Worm (Caenorhabditis elegans) whole organism, L1 larva: ENCODE data around the gene aakg-5.
A peak's percentile ranks its signal among the peaks of the same experiment; 100 is the strongest.

Source experiments
- aly-2 ChIP-seq: fragments of 150-350 bp; optimal IDR thresholded peaks from 2 replicates; lab custom pipeline; 2014; ENCODE audit warnings: missing biosample characterization, missing genetic modification characterization
- ceh-82 ChIP-seq, 3 experiments: fragments of 150-350 bp in 1 of 3; sonication (generic microtip) in 2 of 3; optimal IDR thresholded peaks; 2 replicates each; lab custom pipeline; 2014 to 2017; ENCODE audit warnings: missing biosample characterization in 3 of 3, missing genetic modification characterization in 3 of 3
- dpl-1 ChIP-seq, 3 experiments: fragments of 150-350 bp in 2 of 3; sonication (generic microtip) in 1 of 3; optimal IDR thresholded peaks; 2 replicates each; lab custom pipeline; 2014 to 2017; ENCODE audit warnings: missing biosample characterization in 3 of 3, missing genetic modification characterization in 3 of 3, missing genetic modification reagents in 3 of 3
- grh-1 ChIP-seq: fragments of 200-800 bp; sonication (Bioruptor generic); IDR thresholded peaks from 2 replicates; pipeline ENCODE4 v1.3.6; 2022; ENCODE audit warnings: missing genetic modification reagents, missing genetic modification characterization, missing compliant biosample characterization
- jun-1 ChIP-seq: fragments of 150-350 bp; optimal IDR thresholded peaks from 2 replicates; lab custom pipeline; 2014; ENCODE audit warnings: missing biosample characterization, missing genetic modification reagents, missing genetic modification characterization
- mdl-1 ChIP-seq, 2 experiments: fragments of 150-350 bp; optimal IDR thresholded peaks; 2 replicates each; lab custom pipeline; 2014 to 2017; ENCODE audit warnings: missing biosample characterization in 2 of 2, missing genetic modification characterization in 2 of 2, inconsistent platforms in 1 of 2
- nhr-20 ChIP-seq: sonication (generic microtip); optimal IDR thresholded peaks from 2 replicates; lab custom pipeline; 2016; ENCODE audit warnings: mild to moderate bottlenecking, missing genetic modification characterization, missing compliant biosample characterization
- nhr-28 ChIP-seq: fragments of 150-350 bp; optimal IDR thresholded peaks from 2 replicates; lab custom pipeline; 2014; ENCODE audit warnings: missing biosample characterization, missing genetic modification characterization
- rnt-1 ChIP-seq: sonication (generic microtip); optimal IDR thresholded peaks from 2 replicates; lab custom pipeline; 2016; ENCODE audit warnings: mild to moderate bottlenecking, missing genetic modification characterization, moderate library complexity, missing compliant biosample characterization
- unc-62 ChIP-seq: fragments of 150-350 bp; optimal IDR thresholded peaks from 2 replicates; lab custom pipeline; 2014; ENCODE audit warnings: missing biosample characterization, missing genetic modification reagents, missing genetic modification characterization
- zag-1 ChIP-seq: fragments of 150-350 bp; optimal IDR thresholded peaks from 2 replicates; lab custom pipeline; 2014; ENCODE audit warnings: missing biosample characterization, missing genetic modification characterization

- no peak for TF ChIP-seq nhr-28 (tag; lab: Kevin White, UChicago)
- TF ChIP-seq mdl-1 (tag; optimal IDR thresholded peaks at IDR 0.05; lab: Kevin White, UChicago) = no peak
- TF ChIP-seq zag-1 (tag; lab: Kevin White, UChicago) = no peak
- peak; percentile 14 for TF ChIP-seq nhr-20 (tag; lab: Kevin White, UChicago)
- no peak for TF ChIP-seq grh-1 (GFP tag; lab: Robert Waterston, UW)
- TF ChIP-seq aly-2 (tag; lab: Kevin White, UChicago) = peak; percentile 59
- no peak for TF ChIP-seq ceh-82 (tag; optimal IDR thresholded peaks at IDR 0.05; lab: Kevin White, UChicago)
- no peak for TF ChIP-seq jun-1 (tag; lab: Kevin White, UChicago)
- TF ChIP-seq unc-62 (GFP tag; lab: Kevin White, UChicago) = no peak
- peak in 1 of 3 experiments; percentile 4 for TF ChIP-seq dpl-1 (GFP tag; optimal IDR thresholded peaks at IDR 0.05; lab: Kevin White, UChicago)
- TF ChIP-seq rnt-1 (tag; lab: Kevin White, UChicago) = peak; percentile 54
Observed at ce11 chrII:9933947-9934383, 41.0 kb downstream of the aakg-5 start.
